Fruit fly (Drosophila melanogaster): Measurements from ENCODE around the gene CG3557.

Gene CG3557

dm6 chr2L:2363626-2364147 lies 21.9 kb downstream of the CG3557 start (continued):
- TF ChIP-seq esg (GFP tag; conservative IDR thresholded peaks at IDR 0.05) = peak; percentile 77
- TF ChIP-seq sna (GFP tag; IDR thresholded peaks at IDR 0.05; ENCODE audit: partially characterized antibody) = no peak
- TF ChIP-seq CG2129 (GFP tag; IDR thresholded peaks at IDR 0.05; ENCODE audit: partially characterized antibody) = no peak
- TF ChIP-seq ATbp (GFP tag; optimal IDR thresholded peaks at IDR 0.05) = peak; percentile 80
- TF ChIP-seq MESR4 (GFP tag; optimal IDR thresholded peaks at IDR 0.05) = no peak
- peak; percentile 54; the same call in 1 of the 2 replicates for TF ChIP-seq CG11247 (GFP tag; IDR thresholded peaks at IDR 0.05)
- TF ChIP-seq bcd (GFP tag; optimal IDR thresholded peaks at IDR 0.05) = peak; percentile 84
- peak; percentile 48 for TF ChIP-seq Ets97D (GFP tag; optimal IDR thresholded peaks at IDR 0.05)
- TF ChIP-seq Six4 (GFP tag; optimal IDR thresholded peaks at IDR 0.05) = peak; percentile 72
- peak; percentile 64 for TF ChIP-seq NFAT (GFP tag; IDR thresholded peaks at IDR 0.05)
- peak; percentile 82 for TF ChIP-seq CG30403 (GFP tag; optimal IDR thresholded peaks at IDR 0.05)
- TF ChIP-seq CG5953 (GFP tag; IDR thresholded peaks at IDR 0.05) = 0 out of 2 replicates have a peak, but pooled peaks have one; percentile 49
- peak; percentile 63 for TF ChIP-seq CG10462 (GFP tag; optimal IDR thresholded peaks at IDR 0.05)
- no peak for TF ChIP-seq dan (GFP tag; IDR thresholded peaks at IDR 0.05)
- peak; percentile 81 for TF ChIP-seq CG11723 (GFP tag; optimal IDR thresholded peaks at IDR 0.05)
- TF ChIP-seq CG7372 (GFP tag; IDR thresholded peaks at IDR 0.05) = peak; percentile 80
- peak; percentile 90 for TF ChIP-seq nerfin-1 (tag; optimal IDR thresholded peaks at IDR 0.05)
- TF ChIP-seq Tbp (GFP tag; optimal IDR thresholded peaks at IDR 0.05) = no peak
- TF ChIP-seq CG30020 (tag; optimal IDR thresholded peaks at IDR 0.05) = peak; percentile 65
- peak; percentile 83 for TF ChIP-seq CG6254 (GFP tag; optimal IDR thresholded peaks at IDR 0.05)
- no peak for TF ChIP-seq inv (GFP tag; IDR thresholded peaks at IDR 0.05; ENCODE audit: partially characterized antibody)
- TF ChIP-seq CG15073 (GFP tag; optimal IDR thresholded peaks at IDR 0.05) = no peak
- TF ChIP-seq CG10431 (GFP tag; optimal IDR thresholded peaks at IDR 0.05) = peak; percentile 79
- TF ChIP-seq CG11093 (GFP tag; IDR thresholded peaks at IDR 0.05) = peak; percentile 72
- TF ChIP-seq gce (GFP tag; IDR thresholded peaks at IDR 0.05) = peak; percentile 55; the same call in 1 of the 3 replicates
- TF ChIP-seq scrt (GFP tag; optimal IDR thresholded peaks at IDR 0.05) = peak; percentile 91
- TF ChIP-seq trh (GFP tag; optimal IDR thresholded peaks at IDR 0.05) = peak; percentile 76
- TF ChIP-seq fd96Cb (tag; optimal IDR thresholded peaks at IDR 0.05) = peak; percentile 91
- TF ChIP-seq jing (GFP tag; optimal IDR thresholded peaks at IDR 0.05) = peak; percentile 52
- TF ChIP-seq vfl (GFP tag; optimal IDR thresholded peaks at IDR 0.05) = peak; percentile 17
- TF ChIP-seq Sox100B (GFP tag; optimal IDR thresholded peaks at IDR 0.05) = peak; percentile 90
- TF ChIP-seq toy (GFP tag; IDR thresholded peaks at IDR 0.05) = peak; percentile 69; the same call in 1 of the 2 replicates
- peak; percentile 85 for TF ChIP-seq sob (GFP tag; IDR thresholded peaks at IDR 0.05)
- TF ChIP-seq sens (GFP tag) = peak; percentile 95
- peak; percentile 89; the same call in 2 of the 3 replicates for TF ChIP-seq otp (GFP tag; IDR thresholded peaks at IDR 0.05)
- no peak for TF ChIP-seq lov (optimal IDR thresholded peaks at IDR 0.05)
- TF ChIP-seq lov (GFP tag; IDR thresholded peaks at IDR 0.05) = peak; percentile 75; the same call in 1 of the 3 replicates
- no peak for TF ChIP-seq nerfin-2 (GFP tag; IDR thresholded peaks at IDR 0.05; ENCODE audit: partially characterized antibody)
- TF ChIP-seq sqz (GFP tag; optimal IDR thresholded peaks at IDR 0.05) = peak; percentile 81
- TF ChIP-seq CG10979 (tag; optimal IDR thresholded peaks at IDR 0.05) = peak; percentile 92
- TF ChIP-seq CG8944 (GFP tag; optimal IDR thresholded peaks at IDR 0.05) = peak; percentile 29
- TF ChIP-seq Fer2 (tag; optimal IDR thresholded peaks at IDR 0.05) = peak; percentile 84
- peak; percentile 65 for TF ChIP-seq psq (GFP tag; optimal IDR thresholded peaks at IDR 0.05)
- peak; percentile 58 for TF ChIP-seq CG3838 (GFP tag; optimal IDR thresholded peaks at IDR 0.05)
- peak; percentile 88 for TF ChIP-seq Xbp1 (GFP tag; optimal IDR thresholded peaks at IDR 0.05)
- TF ChIP-seq CG10267 (tag; optimal IDR thresholded peaks at IDR 0.05) = peak; percentile 87
- peak; percentile 48; the same call in 1 of the 3 replicates for TF ChIP-seq Optix (GFP tag; IDR thresholded peaks at IDR 0.05)
- peak; percentile 92 for TF ChIP-seq CG17361 (GFP tag; IDR thresholded peaks at IDR 0.05)
- TF ChIP-seq Ets65A (GFP tag) = peak; percentile 83
- TF ChIP-seq Lim3 (GFP tag; IDR thresholded peaks at IDR 0.05) = peak; percentile 20; the same call in 1 of the 2 replicates
- TF ChIP-seq ken (GFP tag; IDR thresholded peaks at IDR 0.05) = peak; percentile 78; the same call in 1 of the 3 replicates

All from whole organism, embryonic.